Fruit fly (Drosophila melanogaster) whole organism, prepupa: ENCODE data around the gene CG7685.

ENCODE experiments used
- Blimp-1 ChIP-seq: fragments of 200-800 bp; sonication (Bioruptor generic); optimal IDR thresholded peaks from 3 replicates; lab custom pipeline; 2017; ENCODE audit warnings: missing biosample characterization, missing genetic modification characterization, mild to moderate bottlenecking, moderate library complexity, missing genetic modification reagents
- CG10631 ChIP-seq: fragments of 200-800 bp; sonication (Bioruptor generic); optimal IDR thresholded peaks from 2 replicates; lab custom pipeline; 2016; ENCODE audit warnings: missing biosample characterization, missing genetic modification characterization
- CG10669 ChIP-seq: fragments of 200-800 bp; sonication (Bioruptor generic); optimal IDR thresholded peaks from 3 replicates; lab custom pipeline; 2018; ENCODE audit warnings: missing biosample characterization, mild to moderate bottlenecking, missing genetic modification characterization, moderate library complexity
- CG11762 ChIP-seq: fragments of 200-800 bp; sonication (Bioruptor generic); optimal IDR thresholded peaks from 3 replicates; lab custom pipeline; 2016; ENCODE audit warnings: missing biosample characterization, missing genetic modification characterization; ENCODE audit not compliant: insufficient read depth
- CG11902 ChIP-seq: fragments of 200-800 bp; sonication (Bioruptor generic); optimal IDR thresholded peaks from 3 replicates; lab custom pipeline; 2016; ENCODE audit warnings: missing biosample characterization, missing genetic modification characterization
- CG15336 ChIP-seq: fragments of 200-800 bp; sonication (Bioruptor generic); IDR thresholded peaks from 2 replicates; pipeline ENCODE4 v1.3.6; 2022; ENCODE audit warnings: missing biosample characterization, missing genetic modification characterization
- CG1621 ChIP-seq: fragments of 200-800 bp; sonication (Bioruptor generic); optimal IDR thresholded peaks from 3 replicates; lab custom pipeline; 2018; ENCODE audit warnings: missing biosample characterization, mild to moderate bottlenecking, missing genetic modification characterization
- CG16779 ChIP-seq: fragments of 200-800 bp; sonication (Bioruptor generic); optimal IDR thresholded peaks from 3 replicates; lab custom pipeline; 2017; ENCODE audit warnings: missing biosample characterization, mild to moderate bottlenecking, missing genetic modification characterization
- CG31627 ChIP-seq: fragments of 200-800 bp; sonication (Bioruptor generic); optimal IDR thresholded peaks from 3 replicates; lab custom pipeline; 2016; ENCODE audit warnings: missing biosample characterization, missing genetic modification characterization
- CG32006 ChIP-seq: fragments of 200-800 bp; sonication (Bioruptor generic); optimal IDR thresholded peaks from 3 replicates; lab custom pipeline; 2017; ENCODE audit warnings: missing biosample characterization, mild to moderate bottlenecking, missing genetic modification characterization
- CG34406 ChIP-seq: fragments of 200-800 bp; sonication (Bioruptor generic); optimal IDR thresholded peaks from 3 replicates; lab custom pipeline; 2016; ENCODE audit warnings: missing biosample characterization, missing genetic modification characterization
- CG4318 ChIP-seq: fragments of 200-800 bp; sonication (Bioruptor generic); optimal IDR thresholded peaks from 3 replicates; lab custom pipeline; 2017; ENCODE audit warnings: missing biosample characterization, mild to moderate bottlenecking, missing genetic modification characterization
- CG6163 ChIP-seq: fragments of 200-800 bp; sonication (Bioruptor generic); IDR thresholded peaks from 3 replicates; pipeline ENCODE4 v1.3.6; 2022; ENCODE audit warnings: missing biosample characterization, missing genetic modification characterization
- CG6276 ChIP-seq: fragments of 200-800 bp; sonication (Bioruptor generic); optimal IDR thresholded peaks from 2 replicates; lab custom pipeline; 2017; ENCODE audit warnings: missing biosample characterization, mild to moderate bottlenecking, missing genetic modification characterization
- CG6854 ChIP-seq: fragments of 200-800 bp; sonication (Bioruptor generic); optimal IDR thresholded peaks from 2 replicates; lab custom pipeline; 2017; ENCODE audit warnings: missing biosample characterization, mild to moderate bottlenecking, missing genetic modification characterization
- CG8119 ChIP-seq: fragments of 200-800 bp; sonication (Bioruptor generic); IDR thresholded peaks from 3 replicates; pipeline ENCODE4 v1.3.6; 2022; ENCODE audit warnings: missing biosample characterization, missing genetic modification characterization
- CG9139 ChIP-seq: fragments of 200-800 bp; sonication (Bioruptor generic); optimal IDR thresholded peaks from 3 replicates; lab custom pipeline; 2017; ENCODE audit warnings: missing biosample characterization, mild to moderate bottlenecking, missing genetic modification characterization
- Eip75B ChIP-seq: fragments of 200-800 bp; sonication (Bioruptor generic); optimal IDR thresholded peaks from 3 replicates; lab custom pipeline; 2016; ENCODE audit warnings: missing biosample characterization, missing genetic modification characterization
- Eip78C ChIP-seq: fragments of 200-800 bp; sonication (Bioruptor generic); peaks from one replicate; lab custom pipeline; 2016; ENCODE audit warnings: missing biosample characterization, missing genetic modification characterization
- Eip93F ChIP-seq: fragments of 200-800 bp; sonication (Bioruptor generic); optimal IDR thresholded peaks from 2 replicates; lab custom pipeline; 2016; ENCODE audit warnings: missing biosample characterization, mild to moderate bottlenecking, missing genetic modification characterization
- Ets21C ChIP-seq: fragments of 200-800 bp; sonication (Bioruptor generic); optimal IDR thresholded peaks from 3 replicates; lab custom pipeline; 2016; ENCODE audit warnings: missing biosample characterization, missing genetic modification characterization
- Ets96B ChIP-seq: fragments of 200-800 bp; optimal IDR thresholded peaks from 2 replicates; lab custom pipeline; 2019; ENCODE audit warnings: missing biosample characterization, mild to moderate bottlenecking, missing genetic modification characterization, moderate library complexity
- Hr38 ChIP-seq: sonication (Bioruptor generic); optimal IDR thresholded peaks from 2 replicates; lab custom pipeline; 2016; ENCODE audit warnings: missing biosample characterization, missing genetic modification characterization
- Hr39 ChIP-seq: fragments of 200-800 bp; sonication (Bioruptor generic); optimal IDR thresholded peaks from 2 replicates; lab custom pipeline; 2016; ENCODE audit warnings: missing biosample characterization, missing genetic modification characterization
- Hr4 ChIP-seq: fragments of 200-800 bp; sonication (Bioruptor generic); optimal IDR thresholded peaks from 3 replicates; lab custom pipeline; 2016; ENCODE audit warnings: missing biosample characterization, missing genetic modification characterization
- OdsH ChIP-seq: fragments of 200-800 bp; sonication (Bioruptor generic); optimal IDR thresholded peaks from 3 replicates; lab custom pipeline; 2016; ENCODE audit warnings: missing biosample characterization, missing genetic modification characterization
- Sox14 ChIP-seq: fragments of 200-800 bp; sonication (Bioruptor generic); optimal IDR thresholded peaks from 3 replicates; lab custom pipeline; 2016; ENCODE audit warnings: missing biosample characterization, missing genetic modification characterization
- achi ChIP-seq: fragments of 200-800 bp; sonication (Bioruptor generic); optimal IDR thresholded peaks from 3 replicates; lab custom pipeline; 2016; ENCODE audit warnings: missing biosample characterization, missing genetic modification characterization
- acj6 ChIP-seq: fragments of 200-800 bp; sonication (Bioruptor generic); optimal IDR thresholded peaks from 3 replicates; lab custom pipeline; 2016; ENCODE audit warnings: missing biosample characterization, missing genetic modification characterization
- dac ChIP-seq: fragments of 200-800 bp; sonication (Bioruptor generic); optimal IDR thresholded peaks from 2 replicates; lab custom pipeline; 2017; ENCODE audit warnings: missing biosample characterization, mild to moderate bottlenecking, missing genetic modification characterization
- eg ChIP-seq: fragments of 200-800 bp; sonication (Bioruptor generic); IDR thresholded peaks from 3 replicates; pipeline ENCODE4 v1.3.6; 2022; ENCODE audit warnings: missing biosample characterization, missing genetic modification characterization
- esn ChIP-seq: fragments of 200-800 bp; sonication (Bioruptor generic); optimal IDR thresholded peaks from 2 replicates; lab custom pipeline; 2016; ENCODE audit warnings: missing biosample characterization, mild to moderate bottlenecking, missing genetic modification characterization, moderate library complexity
- fd59A ChIP-seq: fragments of 200-800 bp; sonication (Bioruptor generic); optimal IDR thresholded peaks from 2 replicates; lab custom pipeline; 2017; ENCODE audit warnings: missing biosample characterization, mild to moderate bottlenecking, missing genetic modification characterization, missing genetic modification reagents
- fkh ChIP-seq: fragments of 200-800 bp; sonication (Bioruptor generic); optimal IDR thresholded peaks from 3 replicates; lab custom pipeline; 2017; ENCODE audit warnings: missing biosample characterization, mild to moderate bottlenecking, missing genetic modification characterization, moderate library complexity
- net ChIP-seq: fragments of 200-800 bp; sonication (Bioruptor generic); optimal IDR thresholded peaks from 3 replicates; lab custom pipeline; 2016; ENCODE audit warnings: missing biosample characterization, missing genetic modification characterization
- pdm3 ChIP-seq: fragments of 200-800 bp; sonication (Bioruptor generic); optimal IDR thresholded peaks from 3 replicates; lab custom pipeline; 2016; ENCODE audit warnings: missing biosample characterization, missing genetic modification characterization
- spab ChIP-seq: fragments of 200-800 bp; sonication (Bioruptor generic); optimal IDR thresholded peaks from 2 replicates; lab custom pipeline; 2017; ENCODE audit warnings: missing biosample characterization, mild to moderate bottlenecking, missing genetic modification characterization, missing genetic modification reagents
- svp ChIP-seq: fragments of 200-800 bp; sonication (Bioruptor generic); peaks from one replicate; lab custom pipeline; 2016; ENCODE audit warnings: missing biosample characterization, missing genetic modification characterization
- vri ChIP-seq: fragments of 200-800 bp; sonication (Bioruptor generic); optimal IDR thresholded peaks from 3 replicates; lab custom pipeline; 2016; ENCODE audit warnings: missing biosample characterization, mild to moderate bottlenecking, missing genetic modification characterization

Gene CG7685

DNA sequence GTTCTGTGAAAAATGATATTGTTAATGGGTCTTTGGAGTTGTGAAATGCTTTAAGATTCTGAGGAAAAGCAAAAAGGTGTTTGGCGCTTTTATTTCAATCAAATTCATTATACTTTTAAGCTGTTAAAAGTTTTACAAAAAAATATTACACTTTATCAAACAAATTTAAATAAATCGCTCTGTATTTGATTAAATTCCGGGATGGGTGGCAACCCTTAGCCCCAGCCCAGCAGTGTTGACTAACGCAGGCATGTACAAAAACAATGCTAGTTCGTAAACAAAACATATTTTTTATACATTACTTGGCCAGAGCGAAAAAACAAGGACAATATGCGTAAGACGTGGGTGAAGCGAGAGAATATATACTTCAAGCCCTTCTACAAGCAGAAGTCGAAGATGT, at the start of gene CG7685 (continued):
- peak; percentile 16 for TF ChIP-seq CG6276 (GFP tag; lab: Kevin White, UChicago)
- TF ChIP-seq Ets21C (GFP tag; lab: Kevin White, UChicago): peak; percentile 54
- TF ChIP-seq spab (GFP tag; lab: Kevin White, UChicago): no peak
- TF ChIP-seq Eip75B: peak; percentile 76
- peak; percentile 40 for TF ChIP-seq CG10669 (GFP tag; lab: Kevin White, UChicago)
- peak; percentile 73 for TF ChIP-seq Hr39 (GFP tag; lab: Kevin White, UChicago)
- peak; percentile 79 for TF ChIP-seq esn (GFP tag; lab: Kevin White, UChicago)

DNA sequence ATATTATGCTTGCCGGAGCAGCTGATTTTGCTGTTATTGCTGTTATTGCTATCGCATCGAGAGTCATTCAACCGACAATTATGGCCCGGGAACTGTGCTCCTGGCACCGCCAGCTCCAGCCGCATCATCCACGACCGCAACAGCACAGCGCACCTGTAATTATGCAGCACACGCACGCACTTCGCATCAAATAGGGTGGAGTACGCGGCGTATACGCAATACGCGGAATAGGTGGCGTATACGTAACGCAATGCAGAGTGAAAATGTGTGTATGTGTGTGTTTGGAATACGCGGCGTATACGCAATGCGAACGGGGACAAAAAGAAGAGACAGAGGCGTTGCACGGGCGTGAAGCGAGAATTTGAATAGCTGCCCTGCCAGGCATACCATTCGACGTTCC, 49.0 kb upstream of the CG7685 start:
- TF ChIP-seq fd59A (GFP tag; lab: Kevin White, UChicago) (no peak), Hr39 (GFP tag; lab: Kevin White, UChicago) (no peak), CG34406 (GFP tag; lab: Kevin White, UChicago) (no peak), net (GFP tag; lab: Kevin White, UChicago) (no peak), CG6854 (GFP tag; lab: Kevin White, UChicago) (no peak), Eip93F (GFP tag; lab: Kevin White, UChicago) (no peak), CG15336 (GFP tag; lab: Robert Waterston, UW) (no peak), CG4318 (no peak), svp (GFP tag; lab: Kevin White, UChicago) (no peak), CG11762 (GFP tag; lab: Kevin White, UChicago) (no peak), acj6 (GFP tag; lab: Kevin White, UChicago) (no peak), CG10631 (no peak)

DNA sequence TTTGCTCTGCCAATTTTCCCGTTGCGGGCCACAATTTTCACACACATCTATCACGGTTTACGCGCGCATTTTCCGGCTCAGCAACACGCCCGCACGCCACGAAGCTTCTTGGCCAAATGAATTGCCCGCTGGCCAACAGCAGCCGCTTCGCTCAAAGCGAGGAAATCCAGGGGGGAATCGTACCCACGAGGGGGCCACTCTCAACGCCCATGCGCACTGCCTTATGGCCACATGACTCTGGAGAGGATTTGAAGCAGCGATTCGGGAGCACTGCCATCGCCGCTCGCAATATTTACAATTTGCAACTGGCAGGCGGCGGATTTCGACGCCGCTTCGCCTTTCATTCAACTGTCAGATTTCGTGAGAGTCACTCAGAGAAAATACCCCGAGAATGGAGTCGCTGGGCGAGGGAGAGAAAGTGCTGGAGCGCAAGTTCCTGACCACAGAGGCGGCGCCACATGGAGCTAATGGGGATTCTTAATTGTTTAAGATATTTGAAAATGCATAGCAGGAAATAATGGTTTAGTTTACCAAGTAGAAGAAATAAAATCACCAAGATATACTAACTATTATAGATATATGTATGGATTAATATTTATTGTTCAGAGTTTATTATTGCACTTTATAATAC, 44.0 kb upstream of the CG7685 start, which contains the start of gene CG15803:
Gene CG15803 (minus strand): TSS at position 99 of the 631 bp plus-strand sequence.
- TF ChIP-seq eg (0 out of 3 replicates have a peak, but pooled peaks have one; percentile 29), fkh (no peak), svp (GFP tag; lab: Kevin White, UChicago) (peak; percentile 32), CG16779 (no peak), CG9139 (GFP tag; lab: Kevin White, UChicago) (no peak), Eip78C (peak; percentile 65), Hr4 (GFP tag; lab: Kevin White, UChicago) (no peak), dac (GFP tag; lab: Kevin White, UChicago) (no peak), achi (GFP tag; lab: Kevin White, UChicago) (peak; percentile 36), Ets96B (tag; lab: Kevin White, UChicago) (no peak), CG32006 (peak; percentile 9), CG34406 (GFP tag; lab: Kevin White, UChicago) (no peak), CG1621 (no peak), Blimp-1 (GFP tag; lab: Kevin White, UChicago) (no peak), CG6163 (GFP tag; lab: Robert Waterston, UW) (no peak), Sox14 (GFP tag; lab: Kevin White, UChicago) (no peak), OdsH (GFP tag; lab: Kevin White, UChicago) (no peak)

DNA sequence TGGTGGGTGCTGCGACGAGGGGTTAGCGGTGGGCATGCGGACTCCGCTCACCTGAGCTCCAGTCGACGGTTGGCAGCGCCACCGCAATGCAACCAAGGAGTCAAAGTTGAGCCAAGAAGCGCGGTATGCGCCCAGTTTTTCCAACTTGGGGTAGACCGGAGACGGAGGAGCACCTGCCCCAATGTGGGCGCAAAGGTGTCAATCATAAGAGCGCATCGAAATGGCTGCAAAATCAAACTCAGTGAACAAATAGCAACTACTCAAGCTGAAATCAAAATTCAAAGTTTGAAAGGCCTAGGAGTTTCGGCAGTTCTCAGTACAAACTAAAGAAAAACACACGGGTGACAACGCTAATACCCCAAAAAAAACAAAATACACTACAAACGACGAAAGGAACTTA, 43.0 kb upstream of the CG7685 start, which contains the start of gene hmw:
Gene hmw (plus strand): TSS at position 301 of the 400 bp plus-strand sequence.
- TF ChIP-seq net (GFP tag; lab: Kevin White, UChicago) (no peak), CG16779 (no peak), Ets96B (tag; lab: Kevin White, UChicago) (no peak), CG11902 (no peak), Hr39 (GFP tag; lab: Kevin White, UChicago) (no peak), Hr38 (GFP tag; lab: Kevin White, UChicago) (no peak), CG31627 (GFP tag; lab: Kevin White, UChicago) (no peak), dac (GFP tag; lab: Kevin White, UChicago) (no peak), CG8119 (GFP tag; lab: Robert Waterston, UW) (no peak), CG6276 (GFP tag; lab: Kevin White, UChicago) (no peak), pdm3 (no peak), fkh (no peak), vri (GFP tag; lab: Kevin White, UChicago) (no peak)
- TF ChIP-seq, all 60 proteins: peak for 0
